Fruit fly (Drosophila melanogaster): Measurements from ENCODE around the gene CG42729.
A peak's percentile ranks its signal among the peaks of the same experiment; 100 is the strongest.

CG42729 gene

dm6 chr3L:15508233-15508632, 19.1 kb downstream of the CG42729 start, which contains the start of gene CG7841 (continued):
- TF ChIP-seq gro (GFP tag; optimal IDR thresholded peaks at IDR 0.05) (peak; percentile 99), CG7987 (GFP tag; optimal IDR thresholded peaks at IDR 0.05) (peak; percentile 97), CG16813 (GFP tag; IDR thresholded peaks at IDR 0.05; ENCODE audit: partially characterized antibody) (no peak), CG6854 (GFP tag; optimal IDR thresholded peaks at IDR 0.05) (peak; percentile 99), H15 (GFP tag; IDR thresholded peaks at IDR 0.05) (no peak; the same call in 2 of the 3 replicates), pum (GFP tag; optimal IDR thresholded peaks at IDR 0.05) (peak; percentile 95), sna (GFP tag; IDR thresholded peaks at IDR 0.05; ENCODE audit: partially characterized antibody) (no peak), gcm2 (GFP tag; optimal IDR thresholded peaks at IDR 0.05) (peak; percentile 96), Asciz (GFP tag; optimal IDR thresholded peaks at IDR 0.05) (peak; percentile 97), dm (GFP tag; optimal IDR thresholded peaks at IDR 0.05) (peak; percentile 96), CG6765 (GFP tag; optimal IDR thresholded peaks at IDR 0.05) (peak; percentile 98), fd3F (GFP tag; optimal IDR thresholded peaks at IDR 0.05) (peak; percentile 96), CG14860 (GFP tag; IDR thresholded peaks at IDR 0.05; ENCODE audit: partially characterized antibody) (no peak), CG11093 (GFP tag; IDR thresholded peaks at IDR 0.05) (peak; percentile 79; the same call in 2 of the 3 replicates), Myb (GFP tag; optimal IDR thresholded peaks at IDR 0.05) (peak; percentile 87), CG3847 (GFP tag; IDR thresholded peaks at IDR 0.05) (peak; percentile 94), ab (GFP tag; optimal IDR thresholded peaks at IDR 0.05) (peak; percentile 86), inv (GFP tag; IDR thresholded peaks at IDR 0.05; ENCODE audit: partially characterized antibody) (no peak), tin (GFP tag; optimal IDR thresholded peaks at IDR 0.05) (peak; percentile 98), Tbp (GFP tag; optimal IDR thresholded peaks at IDR 0.05) (no peak), ham (GFP tag; IDR thresholded peaks at IDR 0.05) (peak; percentile 78; the same call in 1 of the 2 replicates), Dp (GFP tag; optimal IDR thresholded peaks at IDR 0.05) (peak; percentile 87), CG14965 (GFP tag; optimal IDR thresholded peaks at IDR 0.05; ENCODE audit: borderline replicate concordance) (peak; percentile 84), CG9437 (GFP tag; optimal IDR thresholded peaks at IDR 0.05) (peak; percentile 90), C15 (GFP tag; IDR thresholded peaks at IDR 0.05) (peak; percentile 93), CG5180 (GFP tag; optimal IDR thresholded peaks at IDR 0.05) (peak; percentile 93), sug (tag; optimal IDR thresholded peaks at IDR 0.05) (peak; percentile 99), cato (GFP tag; optimal IDR thresholded peaks at IDR 0.05; ENCODE audit: borderline replicate concordance) (peak; percentile 93), Xbp1 (GFP tag; optimal IDR thresholded peaks at IDR 0.05) (peak; percentile 97), CG7271 (tag; optimal IDR thresholded peaks at IDR 0.05) (peak; percentile 86), CG10321 (GFP tag; IDR thresholded peaks at IDR 0.05) (peak; percentile 77), BEAF-32 (GFP tag; optimal IDR thresholded peaks at IDR 0.05) (peak; percentile 29), tap (tag; optimal IDR thresholded peaks at IDR 0.05) (peak; percentile 99), Nf-YB (GFP tag; optimal IDR thresholded peaks at IDR 0.05) (peak; percentile 89), HmgZ (tag; optimal IDR thresholded peaks at IDR 0.05) (peak; percentile 99), Doc3 (GFP tag; IDR thresholded peaks at IDR 0.05; ENCODE audit: partially characterized antibody) (no peak), CG13296 (GFP tag; optimal IDR thresholded peaks at IDR 0.05) (peak; percentile 99), CG1647 (GFP tag; optimal IDR thresholded peaks at IDR 0.05) (peak; percentile 96), bigmax (GFP tag; optimal IDR thresholded peaks at IDR 0.05) (peak; percentile 80), CG11456 (GFP tag; IDR thresholded peaks at IDR 0.05) (no peak), sisA (GFP tag; IDR thresholded peaks at IDR 0.05) (no peak; the same call in 1 of the 2 replicates), CG11398 (GFP tag; optimal IDR thresholded peaks at IDR 0.05) (peak; percentile 96), CG32767 (GFP tag; IDR thresholded peaks at IDR 0.05) (peak; percentile 96), Max (GFP tag; optimal IDR thresholded peaks at IDR 0.05) (peak; percentile 98), abd-A (tag; optimal IDR thresholded peaks at IDR 0.05) (peak; percentile 95), CG4424 (GFP tag; optimal IDR thresholded peaks at IDR 0.05) (peak; percentile 97), insv (GFP tag; optimal IDR thresholded peaks at IDR 0.05) (peak; percentile 44 to 83), CG15269 (tag; optimal IDR thresholded peaks at IDR 0.05) (peak; percentile 98), Fer3 (tag; optimal IDR thresholded peaks at IDR 0.05) (peak; percentile 98), CG12155 (GFP tag; optimal IDR thresholded peaks at IDR 0.05) (peak; percentile 94)

Measured in whole organism, embryonic.